Worm (Caenorhabditis elegans) whole organism, late embryonic: ENCODE results near the gene T04A11.4.
"Not testable (repeated sequence)": the region's sequence is repeated elsewhere in the genome, so short reads cannot be mapped to it uniquely, and the experiment has no call there.

Source experiments
- C08G9.2 ChIP-seq: sonication (generic microtip); optimal IDR thresholded peaks from 2 replicates; lab custom pipeline; 2016; ENCODE audit warnings: mild to moderate bottlenecking, missing genetic modification characterization, moderate library complexity, missing compliant biosample characterization
- C38D4.7 ChIP-seq: fragments of 200-800 bp; sonication (Bioruptor generic); optimal IDR thresholded peaks from 2 replicates; lab custom pipeline; 2018; ENCODE audit warnings: mild to moderate bottlenecking, missing genetic modification characterization, moderate library complexity, missing compliant biosample characterization
- F13H6.1 ChIP-seq: sonication (generic microtip); optimal IDR thresholded peaks from 2 replicates; lab custom pipeline; 2016; ENCODE audit warnings: missing genetic modification characterization, missing compliant biosample characterization
- K02D7.2 ChIP-seq: sonication (generic microtip); optimal IDR thresholded peaks from 2 replicates; lab custom pipeline; 2017; ENCODE audit warnings: mild to moderate bottlenecking, missing genetic modification characterization, missing compliant biosample characterization
- T23F11.4 ChIP-seq: fragments of 200-800 bp; sonication (Bioruptor generic); optimal IDR thresholded peaks from 2 replicates; lab custom pipeline; 2018; ENCODE audit warnings: mild to moderate bottlenecking, missing genetic modification characterization, missing compliant biosample characterization
- Y22D7AL.16 ChIP-seq: sonication (generic microtip); optimal IDR thresholded peaks from 2 replicates; lab custom pipeline; 2016; ENCODE audit warnings: missing genetic modification characterization, missing compliant biosample characterization
- ama-1 ChIP-seq: fragments of 150-350 bp; optimal IDR thresholded peaks from 2 replicates; lab custom pipeline; 2014
- ceh-14 ChIP-seq: sonication (generic microtip); optimal IDR thresholded peaks from 2 replicates; lab custom pipeline; 2016; ENCODE audit warnings: missing genotype, missing genetic modification characterization, missing compliant biosample characterization
- ceh-18 ChIP-seq: sonication (generic microtip); optimal IDR thresholded peaks from 2 replicates; lab custom pipeline; 2016; ENCODE audit warnings: missing genetic modification characterization, missing compliant biosample characterization
- ceh-19 ChIP-seq: fragments of 200-800 bp; sonication (Bioruptor generic); optimal IDR thresholded peaks from 2 replicates; lab custom pipeline; 2018; ENCODE audit warnings: mild to moderate bottlenecking, missing genetic modification characterization, missing compliant biosample characterization
- ceh-24 ChIP-seq: sonication (generic microtip); optimal IDR thresholded peaks from 2 replicates; lab custom pipeline; 2016; ENCODE audit warnings: mild to moderate bottlenecking, missing genetic modification characterization, missing compliant biosample characterization
- ceh-31 ChIP-seq: sonication (generic microtip); optimal IDR thresholded peaks from 2 replicates; lab custom pipeline; 2016; ENCODE audit warnings: missing genetic modification characterization, missing compliant biosample characterization
- ceh-34 ChIP-seq: sonication (generic microtip); optimal IDR thresholded peaks from 2 replicates; lab custom pipeline; 2016; ENCODE audit warnings: mild to moderate bottlenecking, missing genetic modification characterization, missing compliant biosample characterization
- ceh-48 ChIP-seq: sonication (generic microtip); optimal IDR thresholded peaks from 2 replicates; lab custom pipeline; 2016; ENCODE audit warnings: missing genetic modification characterization, inconsistent platforms, missing compliant biosample characterization
- ceh-6 ChIP-seq: fragments of 200-800 bp; sonication (Bioruptor generic); optimal IDR thresholded peaks from 2 replicates; lab custom pipeline; 2018; ENCODE audit warnings: mild to moderate bottlenecking, missing genetic modification characterization, missing compliant biosample characterization
- ceh-9 ChIP-seq: sonication (generic microtip); optimal IDR thresholded peaks from 2 replicates; lab custom pipeline; 2016; ENCODE audit warnings: mild to moderate bottlenecking, missing genetic modification characterization, inconsistent platforms, missing compliant biosample characterization
- elt-2 ChIP-seq: sonication (generic microtip); optimal IDR thresholded peaks from 2 replicates; lab custom pipeline; 2016; ENCODE audit warnings: missing genetic modification reagents, missing genetic modification characterization, missing compliant biosample characterization
- elt-4 ChIP-seq: sonication (generic microtip); optimal IDR thresholded peaks from 2 replicates; lab custom pipeline; 2016; ENCODE audit warnings: missing genetic modification characterization, missing compliant biosample characterization
- eyg-1 ChIP-seq: sonication (generic microtip); optimal IDR thresholded peaks from 2 replicates; lab custom pipeline; 2016; ENCODE audit warnings: missing genotype, missing genetic modification characterization, missing compliant biosample characterization
- fax-1 ChIP-seq: sonication (generic microtip); optimal IDR thresholded peaks from 2 replicates; lab custom pipeline; 2016; ENCODE audit warnings: missing genotype, missing genetic modification characterization, missing compliant biosample characterization
- fkh-10 ChIP-seq: fragments of 150-350 bp; optimal IDR thresholded peaks from 2 replicates; lab custom pipeline; 2014; ENCODE audit warnings: missing biosample characterization, missing genetic modification reagents, missing genetic modification characterization
- fkh-6 ChIP-seq: sonication (generic microtip); optimal IDR thresholded peaks from 2 replicates; lab custom pipeline; 2016; ENCODE audit warnings: missing genetic modification characterization, missing compliant biosample characterization
- hlh-13 ChIP-seq: fragments of 200-800 bp; sonication (Bioruptor generic); optimal IDR thresholded peaks from 2 replicates; lab custom pipeline; 2018; ENCODE audit warnings: mild to moderate bottlenecking, missing genetic modification characterization, missing compliant biosample characterization
- hlh-30 ChIP-seq: sonication (generic microtip); optimal IDR thresholded peaks from 2 replicates; lab custom pipeline; 2017; ENCODE audit warnings: antibody characterized with exemption, missing genetic modification characterization, missing compliant biosample characterization; ENCODE audit not compliant: insufficient read depth
- hlh-6 ChIP-seq: sonication (generic microtip); optimal IDR thresholded peaks from 2 replicates; lab custom pipeline; 2016; ENCODE audit warnings: missing genotype, missing genetic modification characterization, missing compliant biosample characterization
- hlh-8 ChIP-seq: sonication (generic microtip); optimal IDR thresholded peaks from 2 replicates; lab custom pipeline; 2016; ENCODE audit warnings: missing genotype, missing genetic modification characterization, missing compliant biosample characterization
- lim-6 ChIP-seq: sonication (generic microtip); optimal IDR thresholded peaks from 2 replicates; lab custom pipeline; 2016; ENCODE audit warnings: missing genetic modification characterization, missing compliant biosample characterization
- madf-2 ChIP-seq: sonication (generic microtip); optimal IDR thresholded peaks from 2 replicates; lab custom pipeline; 2017; ENCODE audit warnings: missing genetic modification characterization, missing compliant biosample characterization
- mec-3 ChIP-seq: sonication (generic microtip); optimal IDR thresholded peaks from 2 replicates; lab custom pipeline; 2016; ENCODE audit warnings: borderline replicate concordance, missing genetic modification characterization, missing compliant biosample characterization
- npax-4 ChIP-seq: sonication (generic microtip); optimal IDR thresholded peaks from 2 replicates; lab custom pipeline; 2016; ENCODE audit warnings: missing genetic modification characterization, missing compliant biosample characterization
- odd-2 ChIP-seq: sonication (generic microtip); optimal IDR thresholded peaks from 2 replicates; lab custom pipeline; 2017; ENCODE audit warnings: antibody characterized with exemption, mild to moderate bottlenecking, missing genetic modification characterization, missing compliant biosample characterization
- pat-9 ChIP-seq: fragments of 200-800 bp; sonication (Bioruptor generic); optimal IDR thresholded peaks from 2 replicates; lab custom pipeline; 2018; ENCODE audit warnings: mild to moderate bottlenecking, missing genetic modification characterization, moderate library complexity, missing compliant biosample characterization
- pha-2 ChIP-seq: sonication (generic microtip); optimal IDR thresholded peaks from 2 replicates; lab custom pipeline; 2017; ENCODE audit warnings: mild to moderate bottlenecking, missing genetic modification characterization, missing compliant biosample characterization
- pha-4 ChIP-seq: fragments of 150-350 bp; optimal IDR thresholded peaks from 2 replicates; lab custom pipeline; 2018; ENCODE audit warnings: missing biosample characterization, missing genetic modification reagents, missing genetic modification characterization
- pqm-1 ChIP-seq: sonication (generic microtip); optimal IDR thresholded peaks from 2 replicates; lab custom pipeline; 2016; ENCODE audit warnings: missing genetic modification characterization, missing compliant biosample characterization
- rnt-1 ChIP-seq: sonication (generic microtip); optimal IDR thresholded peaks from 2 replicates; lab custom pipeline; 2016; ENCODE audit warnings: missing genetic modification characterization, missing compliant biosample characterization
- sdc-2 ChIP-seq: sonication (generic microtip); optimal IDR thresholded peaks from 2 replicates; lab custom pipeline; 2016; ENCODE audit warnings: missing genotype, missing genetic modification characterization, missing compliant biosample characterization
- unc-3 ChIP-seq, 2 experiments: fragments of 200-800 bp in 1 of 2; sonication (Bioruptor generic) in 1 of 2; sonication (generic microtip) in 1 of 2; conservative IDR thresholded peaks in 1 of 2; optimal IDR thresholded peaks in 1 of 2; 2 replicates each; pipeline versions ENCODE4 v1.3.6 to Lab custom; 2016 to 2022; ENCODE audit warnings: missing compliant biosample characterization in 2 of 2, missing genetic modification characterization in 2 of 2, missing genetic modification reagents in 1 of 2
- zip-5 ChIP-seq: sonication (generic microtip); optimal IDR thresholded peaks from 2 replicates; lab custom pipeline; 2016; ENCODE audit warnings: missing genetic modification characterization, missing compliant biosample characterization

The T04A11.4 gene

DNA sequence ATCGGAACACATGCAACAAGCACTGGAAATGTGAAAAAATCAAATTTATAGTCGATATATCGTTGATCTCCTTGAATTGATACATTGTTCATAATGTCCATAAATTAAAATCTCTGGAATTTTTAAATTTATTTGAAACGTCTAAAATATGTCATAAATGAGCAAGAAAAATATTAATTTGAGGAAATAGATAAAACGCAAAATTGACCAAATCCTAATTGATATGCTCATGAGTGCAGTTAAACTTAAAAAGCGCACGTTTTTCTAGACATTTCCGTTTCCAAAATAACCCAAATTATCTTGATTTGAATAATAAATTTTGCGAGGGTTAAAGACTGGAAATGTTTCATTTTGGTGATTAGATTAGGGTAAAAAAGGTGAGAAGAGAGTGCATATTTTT is 38.1 kb upstream of the T04A11.4 start, which contains the start of gene sru-13:
sru-13 (minus strand) TSS at position 101 of the 400 bp plus-strand sequence.
- TF ChIP-seq K02D7.2 (tag; lab: Kevin White, UChicago) (no peak), hlh-6 (tag; lab: Kevin White, UChicago) (no peak), hlh-8 (tag; lab: Kevin White, UChicago) (no peak), elt-2 (tag; lab: Kevin White, UChicago) (no peak), hlh-13 (GFP tag; lab: Kevin White, UChicago) (no peak), odd-2 (no peak), ceh-34 (no peak), madf-2 (tag; lab: Kevin White, UChicago) (no peak), npax-4 (no peak)

DNA sequence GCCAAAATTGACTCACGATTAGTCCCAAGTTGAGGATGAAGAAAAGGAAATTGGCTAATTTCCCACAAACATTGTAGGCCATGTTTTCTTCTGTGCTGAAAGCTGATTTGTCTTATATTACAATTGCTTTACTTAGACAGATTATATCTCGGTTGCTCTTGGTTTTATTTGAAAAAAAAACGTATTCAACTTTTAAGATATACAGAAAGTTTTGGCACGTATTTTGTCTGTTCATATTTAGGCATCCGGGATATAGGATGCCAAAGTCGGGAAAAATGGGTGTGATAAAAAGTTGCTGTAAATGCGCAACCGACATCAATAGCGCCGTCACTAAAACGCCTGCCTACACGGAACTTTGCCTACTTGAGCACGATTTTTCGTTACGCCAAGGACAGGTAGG is 35.8 kb upstream of the T04A11.4 start, which contains the start of gene tsp-4:
tsp-4 (minus strand) TSS at position 101 of the 400 bp plus-strand sequence.
- TF ChIP-seq pqm-1 (tag; lab: Kevin White, UChicago): no peak
- TF ChIP-seq pha-2 (tag; lab: Kevin White, UChicago): no peak
- no peak for TF ChIP-seq fkh-6 (tag; lab: Kevin White, UChicago)
- no peak for TF ChIP-seq pha-4 (tag; lab: Kevin White, UChicago)
- TF ChIP-seq zip-5: no peak
- no peak for TF ChIP-seq Y22D7AL.16 (tag; lab: Kevin White, UChicago)
- no peak for TF ChIP-seq mec-3
- no peak for TF ChIP-seq pat-9 (tag; lab: Kevin White, UChicago)
- no peak for TF ChIP-seq ceh-31 (tag; lab: Kevin White, UChicago)
- no peak for TF ChIP-seq T23F11.4 (GFP tag; lab: Kevin White, UChicago)
- TF ChIP-seq elt-4: no peak
- no peak for TF ChIP-seq ceh-34
- no peak for TF ChIP-seq unc-3 (GFP tag; conservative IDR thresholded peaks at IDR 0.05; lab: Robert Waterston, UW)
- TF ChIP-seq unc-3 (tag; optimal IDR thresholded peaks at IDR 0.05; lab: Kevin White, UChicago): no peak
- TF ChIP-seq, all 69 proteins: peak for 0

DNA sequence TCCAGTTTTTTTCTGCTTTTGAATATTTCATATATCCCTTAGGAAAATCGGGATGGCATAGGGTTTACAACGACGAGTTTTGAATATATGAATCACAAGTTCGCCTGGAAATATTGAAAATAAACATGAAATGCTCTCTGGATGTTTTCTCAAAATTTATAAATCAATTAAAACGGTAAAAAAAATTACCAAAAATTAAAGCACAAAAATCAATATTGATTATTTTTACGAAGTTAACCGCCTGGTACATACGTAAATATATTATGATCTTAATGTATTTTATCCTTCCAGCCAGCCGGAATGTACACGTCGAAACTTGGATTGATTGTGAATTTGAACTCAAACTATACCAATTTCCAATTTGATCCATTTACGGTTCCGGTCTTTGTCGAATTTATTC is 21.0 kb upstream of the T04A11.4 start, which contains the start of gene sru-17:
sru-17 (plus strand) TSS at position 301 of the 400 bp plus-strand sequence.
- TF ChIP-seq sdc-2 (tag; lab: Kevin White, UChicago); ceh-48; T23F11.4 (GFP tag; lab: Kevin White, UChicago): not testable (repeated sequence)

DNA sequence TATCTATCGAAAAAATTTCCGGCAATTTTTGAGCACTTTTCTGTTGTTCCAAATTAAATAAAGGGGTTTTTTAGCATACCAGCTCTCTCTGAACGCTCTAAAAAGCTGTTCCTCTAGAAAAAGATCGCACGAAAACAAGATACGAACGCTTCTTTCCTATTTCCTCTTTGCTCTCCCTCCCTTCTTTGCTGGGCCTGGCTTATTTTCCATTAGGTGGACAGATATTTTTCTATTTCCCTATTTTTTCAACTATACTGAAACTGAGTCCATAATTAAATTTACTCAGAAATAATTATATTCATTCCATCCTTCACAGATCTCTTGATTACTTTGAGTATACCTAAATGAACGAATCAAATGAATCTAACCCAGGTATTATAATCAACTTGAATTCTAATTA is 17.6 kb upstream of the T04A11.4 start, which contains the start of gene sru-18:
sru-18 (plus strand) TSS at position 301 of the 400 bp plus-strand sequence.
- TF ChIP-seq lim-6 (tag; lab: Kevin White, UChicago) (no peak), hlh-30 (tag; lab: Kevin White, UChicago) (no peak), ceh-6 (GFP tag; lab: Kevin White, UChicago) (no peak), hlh-6 (tag; lab: Kevin White, UChicago) (no peak), ceh-9 (no peak), T23F11.4 (GFP tag; lab: Kevin White, UChicago) (no peak)

DNA sequence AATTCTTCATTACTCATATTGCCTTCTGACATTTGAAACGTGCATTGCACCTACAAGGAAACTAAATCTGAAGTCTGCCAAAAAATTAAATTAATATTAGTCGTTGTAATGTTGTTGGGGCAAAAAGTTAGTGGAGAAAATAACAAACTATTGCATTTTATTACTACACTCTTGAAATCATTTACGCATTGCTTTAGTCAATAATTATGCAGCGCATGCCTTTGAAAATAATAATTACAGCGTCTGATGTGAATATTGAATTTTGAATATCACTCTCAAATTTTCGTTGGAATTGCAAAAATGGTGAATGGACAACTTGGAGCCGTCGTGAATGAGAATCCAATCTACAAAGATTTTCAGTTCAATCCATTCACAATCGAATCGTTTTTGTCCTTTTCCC is 13.9 kb upstream of the T04A11.4 start, which contains the start of gene sru-19:
sru-19 (plus strand) TSS at position 301 of the 400 bp plus-strand sequence.
- TF ChIP-seq fkh-10 (no peak), C08G9.2 (tag; lab: Kevin White, UChicago) (no peak), F13H6.1 (no peak), ama-1 (no peak), C38D4.7 (GFP tag; lab: Kevin White, UChicago) (no peak), fax-1 (tag; lab: Kevin White, UChicago) (no peak), pha-4 (tag; lab: Kevin White, UChicago) (no peak), npax-4 (no peak), ceh-18 (no peak), rnt-1 (tag; lab: Kevin White, UChicago) (no peak), ceh-14 (tag; lab: Kevin White, UChicago) (no peak), ceh-19 (GFP tag; lab: Kevin White, UChicago) (no peak), T23F11.4 (GFP tag; lab: Kevin White, UChicago) (no peak), ceh-24 (tag; lab: Kevin White, UChicago) (no peak), eyg-1 (tag; lab: Kevin White, UChicago) (no peak), elt-4 (no peak)
